In the genomic region with DNA sequence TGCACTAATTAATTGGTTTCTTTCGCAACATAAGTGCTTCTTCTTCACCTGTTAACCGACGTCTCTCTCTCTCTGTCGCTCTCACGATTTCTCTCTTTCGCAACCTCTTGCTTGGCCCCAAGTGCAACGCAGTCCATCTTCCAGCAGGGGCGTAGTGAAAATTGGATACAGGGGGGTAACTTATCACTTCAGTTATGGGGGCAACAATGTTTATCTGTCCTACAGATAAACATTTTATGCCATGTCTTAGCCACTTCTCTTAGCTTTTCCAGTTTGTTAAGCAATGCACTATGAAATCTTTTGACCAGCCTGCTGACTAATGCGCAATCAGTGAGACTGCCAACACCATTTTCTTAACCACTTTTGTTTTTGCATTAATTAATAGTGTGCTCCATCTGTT, we compare ENCODE assay signal across 1 fruit fly cellular context.
TF ChIP-seq lines count a peak whose summit lies in the region.

No protein-coding gene starts in this region.

TF ChIP-seq in whole organism, embryonic, 481 proteins besides CTCF, POLR2A, EP300 and RAD21 (continued from another document and continues in another):
- TF ChIP-seq Mrtf (GFP tag; IDR thresholded peaks at IDR 0.05; lab: Robert Waterston, UW) (no peak), eve (GFP tag; optimal IDR thresholded peaks at IDR 0.05; lab: Kevin White, UChicago) (no peak), CG7745 (tag; optimal IDR thresholded peaks at IDR 0.05; lab: Kevin White, UChicago) (no peak), Neu2 (GFP tag; optimal IDR thresholded peaks at IDR 0.05; lab: Kevin White, UChicago; ENCODE audit: borderline replicate concordance) (no peak), CG6791 (GFP tag; IDR thresholded peaks at IDR 0.05; lab: Robert Waterston, UW; ENCODE audit: partially characterized antibody) (no peak), Kr (GFP tag; optimal IDR thresholded peaks at IDR 0.05; lab: Kevin White, UChicago) (no peak), CG4360 (GFP tag; IDR thresholded peaks at IDR 0.05; lab: Robert Waterston, UW) (no peak), CG30403 (GFP tag; optimal IDR thresholded peaks at IDR 0.05; lab: Kevin White, UChicago) (peak; percentile 52), mld (GFP tag; IDR thresholded peaks at IDR 0.05; lab: Robert Waterston, UW; ENCODE audit: partially characterized antibody) (no peak), al (GFP tag; IDR thresholded peaks at IDR 0.05; lab: Robert Waterston, UW) (no peak), pb (GFP tag; optimal IDR thresholded peaks at IDR 0.05; lab: Kevin White, UChicago) (no peak), Scr (GFP tag; IDR thresholded peaks at IDR 0.05; lab: Robert Waterston, UW; ENCODE audit: partially characterized antibody) (no peak), ase (GFP tag; IDR thresholded peaks at IDR 0.05; lab: Robert Waterston, UW) (peak; percentile 74; the same call in 2 of the 3 replicates), grau (tag; optimal IDR thresholded peaks at IDR 0.05; lab: Kevin White, UChicago) (peak; percentile 46), Dfd (GFP tag; optimal IDR thresholded peaks at IDR 0.05; lab: Kevin White, UChicago) (no peak), CG6175 (GFP tag; IDR thresholded peaks at IDR 0.05; lab: Robert Waterston, UW) (no peak), bsh (GFP tag; optimal IDR thresholded peaks at IDR 0.05; lab: Kevin White, UChicago) (peak; percentile 23 to 57), CG16813 (GFP tag; IDR thresholded peaks at IDR 0.05; lab: Robert Waterston, UW; ENCODE audit: partially characterized antibody) (no peak), CG2889 (GFP tag; IDR thresholded peaks at IDR 0.05; lab: Robert Waterston, UW) (no peak), chif (GFP tag; optimal IDR thresholded peaks at IDR 0.05; lab: Kevin White, UChicago) (peak; percentile 16 to 39), bcd (GFP tag; optimal IDR thresholded peaks at IDR 0.05; lab: Kevin White, UChicago) (no peak), trem (tag; optimal IDR thresholded peaks at IDR 0.05; lab: Kevin White, UChicago) (peak; percentile 10), lmd (GFP tag; IDR thresholded peaks at IDR 0.05; lab: Robert Waterston, UW) (peak; percentile 29; the same call in 1 of the 2 replicates), C15 (GFP tag; IDR thresholded peaks at IDR 0.05; lab: Robert Waterston, UW) (0 out of 3 replicates have a peak, but pooled peaks have one; percentile 49), CG11560 (tag; IDR thresholded peaks at IDR 0.05; lab: Robert Waterston, UW) (no peak), CG13624 (GFP tag; optimal IDR thresholded peaks at IDR 0.05; lab: Kevin White, UChicago) (no peak), NfI (GFP tag; optimal IDR thresholded peaks at IDR 0.05; lab: Kevin White, UChicago) (peak; percentile 34), toy (GFP tag; IDR thresholded peaks at IDR 0.05; lab: Robert Waterston, UW) (no peak), ATbp (GFP tag; optimal IDR thresholded peaks at IDR 0.05; lab: Kevin White, UChicago) (peak; percentile 68), otp (GFP tag; IDR thresholded peaks at IDR 0.05; lab: Robert Waterston, UW) (peak; percentile 69; the same call in 2 of the 3 replicates), Elba2 (GFP tag; optimal IDR thresholded peaks at IDR 0.05; lab: Kevin White, UChicago) (no peak), CG18599 (GFP tag; optimal IDR thresholded peaks at IDR 0.05; lab: Kevin White, UChicago) (no peak), NFAT (GFP tag; IDR thresholded peaks at IDR 0.05; lab: Robert Waterston, UW) (no peak), CG30431 (GFP tag; optimal IDR thresholded peaks at IDR 0.05; lab: Kevin White, UChicago) (no peak), Sry-β (GFP tag; optimal IDR thresholded peaks at IDR 0.05; lab: Kevin White, UChicago) (no peak), gcm2 (GFP tag; optimal IDR thresholded peaks at IDR 0.05; lab: Kevin White, UChicago) (peak; percentile 63), pho (GFP tag; optimal IDR thresholded peaks at IDR 0.05; lab: Kevin White, UChicago) (peak; percentile 31), CG17568 (GFP tag; optimal IDR thresholded peaks at IDR 0.05; lab: Kevin White, UChicago) (peak; percentile 19), Ets65A (GFP tag; lab: Kevin White, UChicago) (peak; percentile 87), CG31441 (GFP tag; IDR thresholded peaks at IDR 0.05; lab: Robert Waterston, UW) (peak; percentile 44; the same call in 1 of the 2 replicates), danr (GFP tag; IDR thresholded peaks at IDR 0.05; lab: Robert Waterston, UW) (no peak), Blimp-1 (GFP tag; optimal IDR thresholded peaks at IDR 0.05; lab: Kevin White, UChicago) (peak; percentile 47), zfh2 (GFP tag; optimal IDR thresholded peaks at IDR 0.05; lab: Kevin White, UChicago) (peak; percentile 23), gt (GFP tag; IDR thresholded peaks at IDR 0.05; lab: Robert Waterston, UW) (no peak), crol (GFP tag; IDR thresholded peaks at IDR 0.05; lab: Robert Waterston, UW) (no peak), CG31365 (tag; optimal IDR thresholded peaks at IDR 0.05; lab: Kevin White, UChicago) (no peak), Fer1 (GFP tag; optimal IDR thresholded peaks at IDR 0.05; lab: Kevin White, UChicago) (peak; percentile 48), CG7556 (GFP tag; optimal IDR thresholded peaks at IDR 0.05; lab: Kevin White, UChicago) (no peak), CG17802 (tag; optimal IDR thresholded peaks at IDR 0.05; lab: Kevin White, UChicago) (no peak), CG3995 (GFP tag; optimal IDR thresholded peaks at IDR 0.05; lab: Kevin White, UChicago) (no peak), row (GFP tag; IDR thresholded peaks at IDR 0.05; lab: Robert Waterston, UW) (peak; percentile 56), sima (GFP tag; optimal IDR thresholded peaks at IDR 0.05; lab: Kevin White, UChicago) (no peak), gsb-n (tag; optimal IDR thresholded peaks at IDR 0.05; lab: Kevin White, UChicago) (no peak), fru (optimal IDR thresholded peaks at IDR 0.05; lab: Kevin White, UChicago) (no peak), CG34422 (GFP tag; IDR thresholded peaks at IDR 0.05; lab: Robert Waterston, UW) (peak; percentile 49; the same call in 1 of the 3 replicates), Doc3 (GFP tag; IDR thresholded peaks at IDR 0.05; lab: Robert Waterston, UW; ENCODE audit: partially characterized antibody) (no peak), CG12155 (GFP tag; optimal IDR thresholded peaks at IDR 0.05; lab: Kevin White, UChicago) (no peak), disco-r (GFP tag; optimal IDR thresholded peaks at IDR 0.05; lab: Kevin White, UChicago) (no peak), CG34376 (GFP tag; optimal IDR thresholded peaks at IDR 0.05; lab: Kevin White, UChicago) (no peak), CG7786 (GFP tag; optimal IDR thresholded peaks at IDR 0.05; lab: Kevin White, UChicago) (peak; percentile 22), CG2199 (GFP tag; IDR thresholded peaks at IDR 0.05; lab: Robert Waterston, UW) (no peak), z (GFP tag; IDR thresholded peaks at IDR 0.05; lab: Robert Waterston, UW) (no peak), dati (GFP tag; IDR thresholded peaks at IDR 0.05; lab: Robert Waterston, UW) (no peak; the same call in 1 of the 2 replicates), shn (GFP tag; optimal IDR thresholded peaks at IDR 0.05; lab: Kevin White, UChicago) (peak; percentile 34), CG11456 (GFP tag; IDR thresholded peaks at IDR 0.05; lab: Robert Waterston, UW) (peak; percentile 57; the same call in 1 of the 3 replicates), run (tag; optimal IDR thresholded peaks at IDR 0.05; lab: Kevin White, UChicago) (no peak), ssp (GFP tag; IDR thresholded peaks at IDR 0.05; lab: Robert Waterston, UW) (0 out of 2 replicates have a peak, but pooled peaks have one; percentile 13), CG2120 (GFP tag; optimal IDR thresholded peaks at IDR 0.05; lab: Kevin White, UChicago) (peak; percentile 45), CG15514 (GFP tag; optimal IDR thresholded peaks at IDR 0.05; lab: Kevin White, UChicago) (no peak), croc (GFP tag; conservative IDR thresholded peaks at IDR 0.05; lab: Robert Waterston, UW) (no peak), Rx (GFP tag; IDR thresholded peaks at IDR 0.05; lab: Robert Waterston, UW) (peak; percentile 60), CG14965 (GFP tag; optimal IDR thresholded peaks at IDR 0.05; lab: Kevin White, UChicago; ENCODE audit: borderline replicate concordance) (no peak), Ptx1 (GFP tag; IDR thresholded peaks at IDR 0.05; lab: Robert Waterston, UW) (peak; percentile 66), wdn (GFP tag; IDR thresholded peaks at IDR 0.05; lab: Robert Waterston, UW) (no peak), CG13296 (GFP tag; optimal IDR thresholded peaks at IDR 0.05; lab: Kevin White, UChicago) (peak; percentile 41), CG14014 (GFP tag; IDR thresholded peaks at IDR 0.05; lab: Robert Waterston, UW) (peak; percentile 53; the same call in 1 of the 2 replicates), abd-A (tag; optimal IDR thresholded peaks at IDR 0.05; lab: Kevin White, UChicago) (no peak), CG43689 (GFP tag; IDR thresholded peaks at IDR 0.05; lab: Robert Waterston, UW) (no peak), p53 (GFP tag; optimal IDR thresholded peaks at IDR 0.05; lab: Kevin White, UChicago) (no peak), lbe (GFP tag; optimal IDR thresholded peaks at IDR 0.05; lab: Kevin White, UChicago) (no peak), unc-4 (GFP tag; IDR thresholded peaks at IDR 0.05; lab: Robert Waterston, UW; ENCODE audit: partially characterized antibody) (no peak), CG11398 (GFP tag; optimal IDR thresholded peaks at IDR 0.05; lab: Kevin White, UChicago) (peak; percentile 41), CG9817 (tag; optimal IDR thresholded peaks at IDR 0.05; lab: Kevin White, UChicago) (peak; percentile 2), fd3F (GFP tag; optimal IDR thresholded peaks at IDR 0.05; lab: Kevin White, UChicago) (no peak), CG15479 (GFP tag; optimal IDR thresholded peaks at IDR 0.05; lab: Kevin White, UChicago) (no peak), Hmx (GFP tag; optimal IDR thresholded peaks at IDR 0.05; lab: Kevin White, UChicago) (no peak), CG11085 (GFP tag; IDR thresholded peaks at IDR 0.05; lab: Robert Waterston, UW) (no peak), Fer3 (tag; optimal IDR thresholded peaks at IDR 0.05; lab: Kevin White, UChicago) (no peak), Poxn (GFP tag; IDR thresholded peaks at IDR 0.05; lab: Robert Waterston, UW) (no peak), CG18764 (GFP tag; optimal IDR thresholded peaks at IDR 0.05; lab: Kevin White, UChicago) (no peak), hbn (GFP tag; IDR thresholded peaks at IDR 0.05; lab: Robert Waterston, UW; ENCODE audit: partially characterized antibody) (no peak), Meics (GFP tag; optimal IDR thresholded peaks at IDR 0.05; lab: Kevin White, UChicago) (peak; percentile 27), sna (GFP tag; IDR thresholded peaks at IDR 0.05; lab: Robert Waterston, UW; ENCODE audit: partially characterized antibody) (no peak), CG7987 (GFP tag; optimal IDR thresholded peaks at IDR 0.05; lab: Kevin White, UChicago) (no peak), amos (GFP tag; IDR thresholded peaks at IDR 0.05; lab: Robert Waterston, UW; ENCODE audit: partially characterized antibody) (no peak), CG12659 (GFP tag; optimal IDR thresholded peaks at IDR 0.05; lab: Kevin White, UChicago) (peak; percentile 24), CG10959 (GFP tag; IDR thresholded peaks at IDR 0.05; lab: Robert Waterston, UW) (no peak), HLH4C (GFP tag; IDR thresholded peaks at IDR 0.05; lab: Robert Waterston, UW; ENCODE audit: partially characterized antibody) (no peak), CG10565 (GFP tag; optimal IDR thresholded peaks at IDR 0.05; lab: Kevin White, UChicago) (no peak), HmgD (GFP tag; optimal IDR thresholded peaks at IDR 0.05; lab: Kevin White, UChicago) (no peak), CG9932 (GFP tag; IDR thresholded peaks at IDR 0.05; lab: Robert Waterston, UW) (no peak), D (optimal IDR thresholded peaks at IDR 0.05; lab: Kevin White, UChicago) (no peak), D (GFP tag; optimal IDR thresholded peaks at IDR 0.05; lab: Kevin White, UChicago) (peak; percentile 0), scrt (GFP tag; optimal IDR thresholded peaks at IDR 0.05; lab: Kevin White, UChicago) (no peak), MBD-R2 (GFP tag; IDR thresholded peaks at IDR 0.05; lab: Robert Waterston, UW) (no peak), CG1792 (GFP tag; optimal IDR thresholded peaks at IDR 0.05; lab: Kevin White, UChicago) (no peak), zen (tag; optimal IDR thresholded peaks at IDR 0.05; lab: Kevin White, UChicago) (no peak), grn (GFP tag; optimal IDR thresholded peaks at IDR 0.05; lab: Kevin White, UChicago) (no peak), H2.0 (GFP tag; IDR thresholded peaks at IDR 0.05; lab: Robert Waterston, UW) (peak; percentile 54; the same call in 1 of the 2 replicates), bbx (GFP tag; IDR thresholded peaks at IDR 0.05; lab: Robert Waterston, UW; ENCODE audit: partially characterized antibody) (no peak), oc (tag; optimal IDR thresholded peaks at IDR 0.05; lab: Kevin White, UChicago) (no peak), CG10366 (GFP tag; IDR thresholded peaks at IDR 0.05; lab: Robert Waterston, UW) (no peak; the same call in 1 of the 2 replicates), D19B (GFP tag; optimal IDR thresholded peaks at IDR 0.05; lab: Kevin White, UChicago) (no peak), CG5245 (GFP tag; optimal IDR thresholded peaks at IDR 0.05; lab: Kevin White, UChicago) (no peak), ash1 (GFP tag; optimal IDR thresholded peaks at IDR 0.05; lab: Kevin White, UChicago) (no peak), Hr3 (GFP tag; optimal IDR thresholded peaks at IDR 0.05; lab: Kevin White, UChicago) (peak; percentile 16), slbo (GFP tag; IDR thresholded peaks at IDR 0.05; lab: Robert Waterston, UW) (peak; percentile 64), chn (GFP tag; optimal IDR thresholded peaks at IDR 0.05; lab: Kevin White, UChicago) (peak; percentile 18), Usf (GFP tag; optimal IDR thresholded peaks at IDR 0.05; lab: Kevin White, UChicago) (no peak), E2f2 (GFP tag; IDR thresholded peaks at IDR 0.05; lab: Robert Waterston, UW) (no peak), CG16863 (GFP tag; optimal IDR thresholded peaks at IDR 0.05; lab: Kevin White, UChicago) (peak; percentile 42), CG17328 (GFP tag; IDR thresholded peaks at IDR 0.05; lab: Robert Waterston, UW) (peak; percentile 74), Hand (GFP tag; optimal IDR thresholded peaks at IDR 0.05; lab: Kevin White, UChicago) (no peak), CG4820 (GFP tag; optimal IDR thresholded peaks at IDR 0.05; lab: Kevin White, UChicago) (no peak), NK7.1 (GFP tag; optimal IDR thresholded peaks at IDR 0.05; lab: Kevin White, UChicago) (no peak), CG5953 (GFP tag; IDR thresholded peaks at IDR 0.05; lab: Robert Waterston, UW) (peak; percentile 53), ken (GFP tag; IDR thresholded peaks at IDR 0.05; lab: Robert Waterston, UW) (0 out of 3 replicates have a peak, but pooled peaks have one; percentile 3), B-H2 (GFP tag; optimal IDR thresholded peaks at IDR 0.05; lab: Kevin White, UChicago) (no peak)
